Fruit fly (Drosophila melanogaster): ENCODE measurements around the gene CG3402.

dm6 chr3L:641436-641835, 11.2 kb downstream of the CG3402 start:
- TF ChIP-seq pan (optimal IDR thresholded peaks at IDR 0.05) (no peak), psq (optimal IDR thresholded peaks at IDR 0.05) (no peak), EcR (GFP tag; optimal IDR thresholded peaks at IDR 0.05) (no peak), CG8478 (optimal IDR thresholded peaks at IDR 0.05) (no peak)
